Worm (Caenorhabditis elegans): ENCODE data around the gene rab-21.

Gene rab-21

DNA sequence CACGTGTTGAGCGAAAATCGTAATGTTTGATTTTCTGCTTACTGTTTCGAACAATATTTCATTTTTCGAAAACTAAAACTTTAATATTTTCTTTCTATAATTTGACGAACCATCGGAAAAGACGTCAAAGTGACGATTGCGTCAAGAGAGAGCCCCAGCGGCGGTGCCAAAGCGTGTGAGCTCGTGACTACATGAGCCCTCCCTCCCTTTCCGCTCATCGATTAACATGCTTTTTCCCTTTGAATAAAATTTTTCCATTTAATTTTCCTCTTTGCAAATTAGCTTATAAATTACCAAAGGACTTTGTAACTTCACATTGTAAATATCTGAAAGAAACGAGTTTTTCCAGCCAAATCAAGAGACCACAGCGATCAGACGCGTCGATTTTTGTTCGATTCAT is 28.2 kb upstream of the rab-21 start:
- TF ChIP-seq hlh-17 (GFP tag; optimal IDR thresholded peaks at IDR 0.05; ENCODE audit: borderline replicate concordance), result no peak
- TF ChIP-seq lsy-2 (tag; optimal IDR thresholded peaks at IDR 0.05), result peak; percentile 21 to 40
- no peak for TF ChIP-seq ets-5 (GFP tag; IDR thresholded peaks at IDR 0.05)
- TF ChIP-seq isw-1 (GFP tag; IDR thresholded peaks at IDR 0.05), result no peak
- no peak for TF ChIP-seq snu-23 (GFP tag; optimal IDR thresholded peaks at IDR 0.05)
- TF ChIP-seq lin-39 (tag; optimal IDR thresholded peaks at IDR 0.05), result no peak
- no peak for TF ChIP-seq egl-27 (tag; optimal IDR thresholded peaks at IDR 0.05)
- TF ChIP-seq lin-15B (tag; optimal IDR thresholded peaks at IDR 0.05), result no peak
- no peak for TF ChIP-seq alr-1 (tag; optimal IDR thresholded peaks at IDR 0.05; ENCODE audit: borderline replicate concordance)
- TF ChIP-seq sptf-1 (tag; optimal IDR thresholded peaks at IDR 0.05), result no peak
- TF ChIP-seq lin-35 (GFP tag; optimal IDR thresholded peaks at IDR 0.05), result no peak
- no peak for TF ChIP-seq lir-3 (tag; optimal IDR thresholded peaks at IDR 0.05; ENCODE audit: poor library complexity)
- TF ChIP-seq snpc-4 (tag; optimal IDR thresholded peaks at IDR 0.05), result no peak
- TF ChIP-seq lin-13 (GFP tag; optimal IDR thresholded peaks at IDR 0.05), result no peak
- TF ChIP-seq elt-3 (tag; optimal IDR thresholded peaks at IDR 0.05), result no peak
- no peak for TF ChIP-seq unc-86 (tag; optimal IDR thresholded peaks at IDR 0.05)
- TF ChIP-seq fkh-8 (tag; optimal IDR thresholded peaks at IDR 0.05), result peak; percentile 59
- TF ChIP-seq fos-1 (tag; optimal IDR thresholded peaks at IDR 0.05), result no peak
- TF ChIP-seq C04F5.9 (tag; optimal IDR thresholded peaks at IDR 0.05), result no peak
- peak in 1 of 3 experiments; percentile 41 for TF ChIP-seq dpl-1 (GFP tag; optimal IDR thresholded peaks at IDR 0.05)
- TF ChIP-seq nhr-237 (tag; optimal IDR thresholded peaks at IDR 0.05), result no peak
- TF ChIP-seq nhr-90 (tag; optimal IDR thresholded peaks at IDR 0.05; ENCODE audit: poor library complexity), result no peak
- TF ChIP-seq nhr-77 (tag; optimal IDR thresholded peaks at IDR 0.05), result no peak
- no peak for TF ChIP-seq nhr-47 (tag; optimal IDR thresholded peaks at IDR 0.05)
- TF ChIP-seq ceh-8 (GFP tag; optimal IDR thresholded peaks at IDR 0.05), result no peak
- TF ChIP-seq skn-1 (tag; optimal IDR thresholded peaks at IDR 0.05), result no peak
- TF ChIP-seq ceh-82 (tag; optimal IDR thresholded peaks at IDR 0.05), result peak in 1 of 3 experiments; percentile 10
- no peak for TF ChIP-seq C34B4.2 (tag; optimal IDR thresholded peaks at IDR 0.05)
- no peak for TF ChIP-seq mab-9 (GFP tag; IDR thresholded peaks at IDR 0.05)
- no peak for TF ChIP-seq efl-3 (GFP tag; optimal IDR thresholded peaks at IDR 0.05)
- TF ChIP-seq lin-14 (GFP tag; optimal IDR thresholded peaks at IDR 0.05), result peak; percentile 57
- no peak for TF ChIP-seq nhr-85 (tag)
- TF ChIP-seq unc-130 (tag; optimal IDR thresholded peaks at IDR 0.05), result no peak
- TF ChIP-seq ceh-63 (GFP tag; optimal IDR thresholded peaks at IDR 0.05), result no peak
- TF ChIP-seq swsn-7 (tag; optimal IDR thresholded peaks at IDR 0.05), result no peak
- TF ChIP-seq rnt-1 (tag; optimal IDR thresholded peaks at IDR 0.05), result peak; percentile 29
- TF ChIP-seq efl-1 (optimal IDR thresholded peaks at IDR 0.05), result peak in 1 of 2 experiments; percentile 29
- peak in 1 of 2 experiments; percentile 5 for TF ChIP-seq efl-1 (GFP tag; optimal IDR thresholded peaks at IDR 0.05 in 1 of 2)
- no peak for TF ChIP-seq mef-2 (tag; optimal IDR thresholded peaks at IDR 0.05)
- TF ChIP-seq ztf-11 (tag; optimal IDR thresholded peaks at IDR 0.05), result no peak

DNA sequence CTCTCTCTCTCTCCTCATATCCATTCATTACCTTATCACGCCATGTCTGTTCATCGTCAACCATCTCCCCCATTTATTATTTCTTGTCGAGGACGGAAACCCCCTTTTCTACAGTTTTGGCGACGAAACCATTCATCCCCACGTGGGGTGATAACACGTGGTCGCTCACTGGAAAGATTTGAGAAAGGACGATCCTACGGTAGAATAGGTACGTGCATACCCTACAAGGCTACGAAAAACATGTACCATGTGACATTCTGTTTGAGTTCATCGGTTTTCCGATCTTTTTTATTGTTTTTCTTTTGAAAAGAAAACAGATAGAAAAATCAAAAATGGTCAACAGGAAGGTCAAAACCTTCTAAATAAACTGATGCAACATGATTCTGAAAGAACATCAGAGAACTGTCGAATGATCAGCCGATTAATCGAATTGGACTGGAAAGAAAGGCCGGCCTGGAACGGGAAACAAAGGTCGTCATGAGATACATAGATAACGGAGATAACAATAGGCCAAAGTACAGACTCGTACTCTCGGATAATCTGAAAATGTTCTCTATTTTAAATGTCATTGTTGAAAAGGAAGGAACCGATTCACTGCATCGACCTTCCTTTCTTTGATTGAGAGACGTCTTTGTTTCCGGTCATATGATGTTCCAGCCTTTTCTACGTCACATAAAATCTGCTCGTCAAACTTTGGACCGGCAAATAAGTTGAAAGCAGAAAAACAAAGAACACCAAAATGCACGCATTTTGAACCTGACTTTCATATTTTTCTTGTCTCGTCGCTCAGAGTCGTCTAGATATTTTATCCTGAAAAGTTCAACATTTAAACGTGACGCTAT is 27.4 kb upstream of the rab-21 start:
- peak; percentile 91 for TF ChIP-seq blmp-1 (tag; optimal IDR thresholded peaks at IDR 0.05)
- peak; percentile 53 for TF ChIP-seq lin-13 (GFP tag; optimal IDR thresholded peaks at IDR 0.05)
- TF ChIP-seq nhr-77 (tag; optimal IDR thresholded peaks at IDR 0.05), result no peak
- TF ChIP-seq lin-15B (tag; optimal IDR thresholded peaks at IDR 0.05), result no peak
- no peak for TF ChIP-seq pax-3 (tag; optimal IDR thresholded peaks at IDR 0.05)
- no peak for TF ChIP-seq fkh-4 (tag; optimal IDR thresholded peaks at IDR 0.05; ENCODE audit: borderline replicate concordance)
- no peak for TF ChIP-seq unc-30 (tag; optimal IDR thresholded peaks at IDR 0.05)
- peak; percentile 58 for TF ChIP-seq xbp-1 (tag; optimal IDR thresholded peaks at IDR 0.05)
- no peak for TF ChIP-seq C34B4.2 (tag; optimal IDR thresholded peaks at IDR 0.05)
- peak; percentile 87 for TF ChIP-seq snu-23 (GFP tag; optimal IDR thresholded peaks at IDR 0.05)
- TF ChIP-seq aly-2 (tag; optimal IDR thresholded peaks at IDR 0.05), result no peak
- TF ChIP-seq nhr-19 (GFP tag; conservative IDR thresholded peaks at IDR 0.05), result peak; percentile 87
- peak; percentile 13 for TF ChIP-seq rnt-1 (tag; optimal IDR thresholded peaks at IDR 0.05)
- TF ChIP-seq unc-98 (GFP tag; IDR thresholded peaks at IDR 0.05), result no peak
- TF ChIP-seq aha-1 (tag; optimal IDR thresholded peaks at IDR 0.05), result no peak
- TF ChIP-seq lin-14 (GFP tag; optimal IDR thresholded peaks at IDR 0.05), result peak; percentile 91
- no peak for TF ChIP-seq ztf-11 (tag; optimal IDR thresholded peaks at IDR 0.05)
- TF ChIP-seq isw-1 (GFP tag; IDR thresholded peaks at IDR 0.05), result no peak
- no peak for TF ChIP-seq mef-2 (tag; optimal IDR thresholded peaks at IDR 0.05)
- no peak for TF ChIP-seq efl-3 (GFP tag; optimal IDR thresholded peaks at IDR 0.05)
- TF ChIP-seq nhr-85 (tag), result peak; percentile 100
- TF ChIP-seq egl-27 (tag; optimal IDR thresholded peaks at IDR 0.05), result no peak
- TF ChIP-seq nhr-71 (tag; optimal IDR thresholded peaks at IDR 0.05), result peak; percentile 94

Measured in whole organism, L1 larva.